Fruit fly (Drosophila melanogaster) whole organism, embryonic: Measurements from ENCODE around the gene Myo28B1.
A peak's percentile ranks its signal among the peaks of the same experiment; 100 is the strongest.

ENCODE experiments used
- Bdp1 ChIP-seq: fragments of 200-800 bp; sonication (Bioruptor generic); optimal IDR thresholded peaks from 3 replicates; lab custom pipeline; 2016; ENCODE audit warnings: missing biosample characterization, missing genetic modification characterization
- CG10959 ChIP-seq: fragments of 200-800 bp; sonication (Bioruptor generic); IDR thresholded peaks from 2 replicates; pipeline ENCODE4 v1.3.6; 2022; ENCODE audit warnings: missing biosample characterization, missing genetic modification characterization
- CG11093 ChIP-seq: fragments of 200-800 bp; sonication (Bioruptor generic); IDR thresholded peaks from 3 replicates; pipeline ENCODE4 v1.3.6; 2022; ENCODE audit warnings: missing biosample characterization, missing genetic modification characterization
- CG1233 ChIP-seq: fragments of 200-800 bp; sonication (Bioruptor generic); optimal IDR thresholded peaks from 4 replicates; lab custom pipeline; 2018; ENCODE audit warnings: missing biosample characterization, mild to moderate bottlenecking, missing genetic modification characterization
- CG12659 ChIP-seq: fragments of 200-800 bp; sonication (Bioruptor generic); optimal IDR thresholded peaks from 3 replicates; lab custom pipeline; 2017; ENCODE audit warnings: mild to moderate bottlenecking, missing biosample characterization, missing genetic modification reagents, missing genetic modification characterization
- CG15073 ChIP-seq: fragments of 200-800 bp; sonication (Bioruptor generic); optimal IDR thresholded peaks from 2 replicates; lab custom pipeline; 2016; ENCODE audit warnings: missing biosample characterization, missing genetic modification characterization
- CG17359 ChIP-seq: fragments of 200-800 bp; sonication (Bioruptor generic); optimal IDR thresholded peaks from 3 replicates; lab custom pipeline; 2018; ENCODE audit warnings: missing biosample characterization, mild to moderate bottlenecking, missing genetic modification characterization, moderate library complexity
- CG17385 ChIP-seq: fragments of 200-800 bp; sonication (Bioruptor generic); optimal IDR thresholded peaks from 3 replicates; lab custom pipeline; 2018; ENCODE audit warnings: missing biosample characterization, mild to moderate bottlenecking, missing genetic modification characterization
- CG17802 ChIP-seq: fragments of 200-800 bp; sonication (Bioruptor generic); optimal IDR thresholded peaks from 2 replicates; lab custom pipeline; 2018; ENCODE audit warnings: missing biosample characterization, mild to moderate bottlenecking, missing genetic modification characterization, moderate library complexity
- CG18011 ChIP-seq: fragments of 200-800 bp; sonication (Bioruptor generic); optimal IDR thresholded peaks from 2 replicates; lab custom pipeline; 2017; ENCODE audit warnings: missing biosample characterization, missing genetic modification characterization, mild to moderate bottlenecking, moderate library complexity, missing genotype
- CG3065 ChIP-seq: fragments of 200-800 bp; sonication (Bioruptor generic); optimal IDR thresholded peaks from 2 replicates; lab custom pipeline; 2016; ENCODE audit warnings: missing biosample characterization, missing genetic modification characterization
- CG31365 ChIP-seq: fragments of 200-800 bp; sonication (Bioruptor generic); optimal IDR thresholded peaks from 2 replicates; lab custom pipeline; 2018; ENCODE audit warnings: missing biosample characterization, mild to moderate bottlenecking, missing genetic modification characterization
- CG32532 ChIP-seq: fragments of 200-800 bp; sonication (Bioruptor generic); IDR thresholded peaks from 2 replicates; pipeline ENCODE4 v1.3.6; 2022; ENCODE audit warnings: missing biosample characterization, missing genetic modification characterization
- CG3995 ChIP-seq: fragments of 200-800 bp; sonication (Bioruptor generic); optimal IDR thresholded peaks from 3 replicates; lab custom pipeline; 2016; ENCODE audit warnings: missing biosample characterization, missing genetic modification characterization
- CG4282 ChIP-seq: fragments of 200-800 bp; sonication (Bioruptor generic); optimal IDR thresholded peaks from 2 replicates; lab custom pipeline; 2016; ENCODE audit warnings: missing biosample characterization, missing genetic modification characterization
- CG4404 ChIP-seq: fragments of 200-800 bp; sonication (Bioruptor generic); IDR thresholded peaks from 2 replicates; pipeline ENCODE4 v1.3.6; 2022; ENCODE audit warnings: missing biosample characterization, missing genetic modification characterization
- CG4424 ChIP-seq: fragments of 200-800 bp; sonication (Bioruptor generic); optimal IDR thresholded peaks from 3 replicates; lab custom pipeline; 2016; ENCODE audit warnings: missing biosample characterization, missing genetic modification characterization
- CG5180 ChIP-seq: fragments of 200-800 bp; sonication (Bioruptor generic); optimal IDR thresholded peaks from 3 replicates; lab custom pipeline; 2017; ENCODE audit warnings: missing biosample characterization, missing genetic modification characterization, mild to moderate bottlenecking, moderate library complexity, missing genetic modification reagents
- CG5245 ChIP-seq: fragments of 200-800 bp; sonication (Bioruptor generic); optimal IDR thresholded peaks from 3 replicates; lab custom pipeline; 2016; ENCODE audit warnings: missing biosample characterization, missing genetic modification characterization
- CG6654 ChIP-seq: fragments of 200-800 bp; sonication (Bioruptor generic); optimal IDR thresholded peaks from 2 replicates; lab custom pipeline; 2017; ENCODE audit warnings: missing biosample characterization, mild to moderate bottlenecking, missing genetic modification characterization
- CG7271 ChIP-seq: fragments of 200-800 bp; sonication (Bioruptor generic); optimal IDR thresholded peaks from 2 replicates; lab custom pipeline; 2018; ENCODE audit warnings: missing biosample characterization, mild to moderate bottlenecking, missing genetic modification characterization, moderate library complexity
- CG7928 ChIP-seq: fragments of 200-800 bp; sonication (Bioruptor generic); optimal IDR thresholded peaks from 2 replicates; lab custom pipeline; 2017; ENCODE audit warnings: missing biosample characterization, mild to moderate bottlenecking, missing genetic modification characterization
- CG8765 ChIP-seq: fragments of 200-800 bp; sonication (Bioruptor generic); IDR thresholded peaks from 2 replicates; pipeline ENCODE4 v1.3.6; 2022; ENCODE audit warnings: missing biosample characterization, missing genetic modification characterization
- Dfd ChIP-seq, 2 experiments: fragments of >200 bp; optimal IDR thresholded peaks; 2 replicates each; lab custom pipeline; 2017; ENCODE audit warnings: missing biosample characterization in 2 of 2, missing genetic modification characterization in 2 of 2
- Hand ChIP-seq: fragments of 200-800 bp; sonication (Bioruptor generic); optimal IDR thresholded peaks from 2 replicates; lab custom pipeline; 2017; ENCODE audit warnings: mild to moderate bottlenecking, missing biosample characterization, missing genetic modification reagents, missing genetic modification characterization
- HmgD ChIP-seq: fragments of 200-800 bp; sonication (Bioruptor generic); optimal IDR thresholded peaks from 3 replicates; lab custom pipeline; 2016; ENCODE audit warnings: missing biosample characterization, missing genetic modification characterization
- Myb ChIP-seq: fragments of 200-800 bp; sonication (Bioruptor generic); optimal IDR thresholded peaks from 2 replicates; lab custom pipeline; 2016; ENCODE audit warnings: missing biosample characterization, missing genetic modification characterization
- NC2β ChIP-seq: fragments of 200-800 bp; sonication (Bioruptor generic); optimal IDR thresholded peaks from 2 replicates; lab custom pipeline; 2016; ENCODE audit warnings: missing biosample characterization, missing genetic modification characterization
- NfI ChIP-seq: fragments of 200-800 bp; sonication (Bioruptor generic); optimal IDR thresholded peaks from 3 replicates; lab custom pipeline; 2018; ENCODE audit warnings: missing biosample characterization, mild to moderate bottlenecking, missing genetic modification characterization, moderate library complexity
- Ravus ChIP-seq: fragments of 200-800 bp; sonication (Bioruptor generic); IDR thresholded peaks from 2 replicates; pipeline ENCODE4 v1.3.6; 2022; ENCODE audit warnings: missing biosample characterization, missing genetic modification characterization
- Usf ChIP-seq: fragments of 200-800 bp; sonication (Bioruptor generic); optimal IDR thresholded peaks from 2 replicates; lab custom pipeline; 2017; ENCODE audit warnings: missing genotype, missing biosample characterization, missing genetic modification characterization
- ato ChIP-seq: fragments of 200-800 bp; sonication (Bioruptor generic); IDR thresholded peaks from 2 replicates; pipeline ENCODE4 v1.3.6; 2022; ENCODE audit warnings: missing biosample characterization, missing genetic modification characterization; ENCODE audit not compliant: partially characterized antibody
- chn ChIP-seq: fragments of 200-800 bp; sonication (Bioruptor generic); optimal IDR thresholded peaks from 2 replicates; lab custom pipeline; 2016; ENCODE audit warnings: missing biosample characterization, missing genetic modification characterization
- crc ChIP-seq: fragments of 200-800 bp; sonication (Bioruptor generic); optimal IDR thresholded peaks from 2 replicates; lab custom pipeline; 2016; ENCODE audit warnings: missing biosample characterization, missing genetic modification characterization
- emc ChIP-seq: fragments of 200-800 bp; sonication (Bioruptor generic); optimal IDR thresholded peaks from 2 replicates; lab custom pipeline; 2016; ENCODE audit warnings: missing biosample characterization, missing genetic modification characterization
- eve ChIP-seq, 2 experiments: fragments of >200 bp; optimal IDR thresholded peaks; 2 replicates each; lab custom pipeline; 2017; ENCODE audit warnings: missing biosample characterization in 2 of 2, missing genetic modification characterization in 2 of 2
- exex ChIP-seq: fragments of 200-800 bp; sonication (Bioruptor generic); optimal IDR thresholded peaks from 4 replicates; lab custom pipeline; 2018; ENCODE audit warnings: missing biosample characterization, mild to moderate bottlenecking, missing genetic modification characterization, moderate library complexity
- fd3F ChIP-seq: fragments of 200-800 bp; sonication (Bioruptor generic); optimal IDR thresholded peaks from 2 replicates; lab custom pipeline; 2018; ENCODE audit warnings: missing biosample characterization, mild to moderate bottlenecking, missing genetic modification characterization, moderate library complexity
- gcm2 ChIP-seq: fragments of 200-800 bp; sonication (Bioruptor generic); optimal IDR thresholded peaks from 2 replicates; lab custom pipeline; 2016; ENCODE audit warnings: missing biosample characterization, missing genetic modification characterization
- gem ChIP-seq: fragments of 200-800 bp; sonication (Bioruptor generic); optimal IDR thresholded peaks from 2 replicates; lab custom pipeline; 2019; ENCODE audit warnings: missing biosample characterization, mild to moderate bottlenecking, missing genetic modification characterization, moderate library complexity
- ham ChIP-seq: fragments of 200-800 bp; sonication (Bioruptor generic); IDR thresholded peaks from 2 replicates; pipeline ENCODE4 v1.3.6; 2022; ENCODE audit warnings: missing biosample characterization, missing genetic modification characterization
- hbn ChIP-seq: fragments of 200-800 bp; sonication (Bioruptor generic); IDR thresholded peaks from 2 replicates; pipeline ENCODE4 v1.3.6; 2022; ENCODE audit warnings: missing biosample characterization, missing genetic modification characterization; ENCODE audit not compliant: partially characterized antibody
- mirr ChIP-seq: fragments of 200-800 bp; sonication (Bioruptor generic); optimal IDR thresholded peaks from 3 replicates; lab custom pipeline; 2018; ENCODE audit warnings: missing biosample characterization, mild to moderate bottlenecking, missing genetic modification characterization
- nau ChIP-seq: fragments of 200-800 bp; sonication (Bioruptor generic); optimal IDR thresholded peaks from 3 replicates; lab custom pipeline; 2017; ENCODE audit warnings: missing biosample characterization, mild to moderate bottlenecking, missing genetic modification characterization, missing genetic modification reagents
- nerfin-1 ChIP-seq: fragments of 200-800 bp; sonication (Bioruptor generic); optimal IDR thresholded peaks from 3 replicates; lab custom pipeline; 2019; ENCODE audit warnings: missing biosample characterization, mild to moderate bottlenecking, missing genetic modification characterization, moderate library complexity
- phol ChIP-seq: fragments of 200-800 bp; sonication (Bioruptor generic); optimal IDR thresholded peaks from 3 replicates; lab custom pipeline; 2018; ENCODE audit warnings: missing biosample characterization, mild to moderate bottlenecking, missing genetic modification characterization, moderate library complexity
- sd ChIP-seq: fragments of 200-800 bp; sonication (Bioruptor generic); optimal IDR thresholded peaks from 3 replicates; lab custom pipeline; 2018; ENCODE audit warnings: missing biosample characterization, mild to moderate bottlenecking, missing genetic modification characterization, moderate library complexity
- sna ChIP-seq: fragments of 200-800 bp; sonication (Bioruptor generic); IDR thresholded peaks from 2 replicates; pipeline ENCODE4 v1.3.6; 2022; ENCODE audit warnings: missing biosample characterization, missing genetic modification characterization; ENCODE audit not compliant: partially characterized antibody
- sug ChIP-seq: fragments of 200-800 bp; optimal IDR thresholded peaks from 2 replicates; lab custom pipeline; 2019; ENCODE audit warnings: missing biosample characterization, mild to moderate bottlenecking, missing genetic modification characterization, moderate library complexity
- tup ChIP-seq: fragments of 200-800 bp; sonication (Bioruptor generic); optimal IDR thresholded peaks from 2 replicates; lab custom pipeline; 2016; ENCODE audit warnings: missing biosample characterization, mild to moderate bottlenecking, missing genetic modification characterization, moderate library complexity
- wdn ChIP-seq: fragments of 200-800 bp; sonication (Bioruptor generic); IDR thresholded peaks from 2 replicates; pipeline ENCODE4 v1.3.6; 2022; ENCODE audit warnings: missing biosample characterization, missing genetic modification characterization
- wor ChIP-seq: fragments of 200-800 bp; sonication (Bioruptor generic); IDR thresholded peaks from 2 replicates; pipeline ENCODE4 v1.3.6; 2022; ENCODE audit warnings: missing biosample characterization, missing genetic modification characterization

Myo28B1 gene

DNA sequence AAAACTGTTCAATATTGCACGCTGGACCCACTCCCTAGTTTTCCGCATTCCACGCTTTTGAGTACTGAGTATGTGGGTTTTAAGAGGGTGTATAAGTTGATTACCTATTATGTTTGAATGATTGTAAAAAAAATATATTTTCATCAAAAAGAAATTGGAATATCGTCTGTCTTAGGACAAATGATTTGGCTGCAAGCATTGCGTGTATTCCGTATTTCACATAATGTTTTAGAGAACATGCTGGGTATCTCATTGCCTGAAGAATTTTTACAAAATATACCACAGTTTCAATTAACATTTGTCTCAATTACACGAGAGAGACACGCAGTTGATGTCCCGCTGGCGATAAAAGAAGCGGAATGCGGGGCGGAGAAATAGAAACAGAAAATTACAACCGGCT lies 33.1 kb upstream of the Myo28B1 start (continued):
- TF ChIP-seq ato (GFP tag; lab: Robert Waterston, UW) = no peak
- TF ChIP-seq CG4404 (GFP tag; lab: Robert Waterston, UW) = peak; percentile 74
- TF ChIP-seq HmgD (GFP tag; lab: Kevin White, UChicago) = no peak
- no peak for TF ChIP-seq CG17802
- no peak for TF ChIP-seq exex (tag; lab: Kevin White, UChicago)
- TF ChIP-seq nau (GFP tag; lab: Kevin White, UChicago) = no peak
- TF ChIP-seq CG4282 (GFP tag; lab: Kevin White, UChicago) = no peak
- TF ChIP-seq CG31365 (tag; lab: Kevin White, UChicago) = no peak
- TF ChIP-seq gcm2 (GFP tag; lab: Kevin White, UChicago) = no peak
- TF ChIP-seq Dfd (GFP tag; optimal IDR thresholded peaks at IDR 0.05; lab: Kevin White, UChicago) = no peak
- TF ChIP-seq eve (GFP tag; optimal IDR thresholded peaks at IDR 0.05; lab: Kevin White, UChicago) = no peak
- peak; percentile 32 for TF ChIP-seq nerfin-1 (tag; lab: Kevin White, UChicago)
- no peak for TF ChIP-seq CG3995 (GFP tag; lab: Kevin White, UChicago)
- peak; percentile 52 for TF ChIP-seq CG5245
- TF ChIP-seq CG15073 (GFP tag; lab: Kevin White, UChicago) = no peak
- TF ChIP-seq CG12659 (GFP tag; lab: Kevin White, UChicago) = no peak
- no peak for TF ChIP-seq tup (GFP tag; lab: Kevin White, UChicago)
- TF ChIP-seq wor = no peak
- no peak for TF ChIP-seq Usf (GFP tag; lab: Kevin White, UChicago)
- no peak for TF ChIP-seq mirr (GFP tag; lab: Kevin White, UChicago)
- no peak for TF ChIP-seq CG32532 (GFP tag; lab: Robert Waterston, UW)
- TF ChIP-seq emc = no peak
- no peak for TF ChIP-seq Hand
- TF ChIP-seq sd (tag; lab: Kevin White, UChicago) = peak; percentile 80
- TF ChIP-seq CG17385 = peak; percentile 6
- TF ChIP-seq sna = no peak
- no peak for TF ChIP-seq hbn
- TF ChIP-seq Myb (GFP tag; lab: Kevin White, UChicago) = no peak
- TF ChIP-seq CG11093 (GFP tag; lab: Robert Waterston, UW) = no peak
- no peak for TF ChIP-seq Bdp1 (GFP tag; lab: Kevin White, UChicago)
- peak; percentile 53; the same call in 1 of the 2 replicates for TF ChIP-seq CG8765 (GFP tag; lab: Robert Waterston, UW)
- peak; percentile 62 for TF ChIP-seq chn (GFP tag; lab: Kevin White, UChicago)
- TF ChIP-seq CG7928 (GFP tag; lab: Kevin White, UChicago) = no peak
- TF ChIP-seq NfI = no peak
- no peak for TF ChIP-seq sug
- no peak for TF ChIP-seq CG1233
- TF ChIP-seq gem (tag; lab: Kevin White, UChicago) = peak; percentile 69
- TF ChIP-seq CG17359 (tag; lab: Kevin White, UChicago) = peak; percentile 63
- no peak for TF ChIP-seq CG6654 (GFP tag; lab: Kevin White, UChicago)
- peak; percentile 38 for TF ChIP-seq CG7271 (tag; lab: Kevin White, UChicago)
- peak; percentile 56 for TF ChIP-seq NC2β (GFP tag; lab: Kevin White, UChicago)
- peak; percentile 29 for TF ChIP-seq CG4424 (GFP tag; lab: Kevin White, UChicago)
- no peak for TF ChIP-seq ham
- TF ChIP-seq CG10959 (GFP tag; lab: Robert Waterston, UW) = peak; percentile 56
- TF ChIP-seq crc = no peak
- no peak for TF ChIP-seq CG3065 (GFP tag; lab: Kevin White, UChicago)
- TF ChIP-seq CG5180 (GFP tag; lab: Kevin White, UChicago) = no peak
- TF ChIP-seq phol (tag; lab: Kevin White, UChicago) = peak; percentile 64
- TF ChIP-seq CG18011 = no peak
- no peak for TF ChIP-seq fd3F
- no peak for TF ChIP-seq wdn (GFP tag; lab: Robert Waterston, UW)
- no peak for TF ChIP-seq Ravus (GFP tag; lab: Robert Waterston, UW)
